Worm (Caenorhabditis elegans) whole organism, young adult: ENCODE data around the gene csn-6.

Experiments used
- ama-1 ChIP-seq, 3 experiments: fragments of 150-350 bp in 1 of 3; sonication (generic microtip) in 2 of 3; optimal IDR thresholded peaks; 2 replicates each; lab custom pipeline; 2014 to 2018; ENCODE audit warnings: missing biosample characterization in 2 of 3, missing genetic modification characterization in 2 of 3, missing genetic modification reagents in 2 of 3
- efl-1 ChIP-seq: fragments of 150-350 bp; optimal IDR thresholded peaks from 2 replicates; lab custom pipeline; 2014; ENCODE audit warnings: missing biosample characterization, missing genetic modification reagents, missing genetic modification characterization
- egrh-3 ChIP-seq: fragments of 200-800 bp; sonication (Bioruptor generic); IDR thresholded peaks from 2 replicates; pipeline ENCODE4 v1.3.6; 2022; ENCODE audit warnings: missing genetic modification reagents, missing genetic modification characterization, missing compliant biosample characterization
- lin-40 ChIP-seq: sonication (generic microtip); optimal IDR thresholded peaks from 2 replicates; lab custom pipeline; 2016; ENCODE audit warnings: missing genetic modification characterization, mild to moderate bottlenecking, missing compliant biosample characterization, missing genotype, missing genetic modification reagents
- nfya-1 ChIP-seq: sonication (generic microtip); optimal IDR thresholded peaks from 2 replicates; lab custom pipeline; 2017; ENCODE audit warnings: antibody characterized with exemption, missing compliant biosample characterization, missing genetic modification characterization, borderline replicate concordance; ENCODE audit not compliant: insufficient read depth
- nhr-179 ChIP-seq: sonication (generic microtip); optimal IDR thresholded peaks from 2 replicates; lab custom pipeline; 2016; ENCODE audit warnings: mild to moderate bottlenecking, missing genetic modification characterization, missing compliant biosample characterization
- snpc-4 ChIP-seq, 5 experiments: fragments of 150-350 bp in 1 of 5; sonication (generic microtip) in 4 of 5; optimal IDR thresholded peaks; 2 replicates each; lab custom pipeline; 2014 to 2018; ENCODE audit warnings: missing genetic modification characterization in 5 of 5, missing biosample characterization in 3 of 5, antibody characterized with exemption in 2 of 5, mild to moderate bottlenecking in 2 of 5, missing compliant biosample characterization in 2 of 5, missing genotype in 2 of 5, moderate library complexity in 2 of 5, missing genetic modification reagents in 1 of 5
- ztf-25 ChIP-seq: fragments of 200-800 bp; sonication (Bioruptor generic); IDR thresholded peaks from 2 replicates; pipeline ENCODE4 v1.3.6; 2022; ENCODE audit warnings: missing genetic modification reagents, missing genetic modification characterization, missing compliant biosample characterization

DNA sequence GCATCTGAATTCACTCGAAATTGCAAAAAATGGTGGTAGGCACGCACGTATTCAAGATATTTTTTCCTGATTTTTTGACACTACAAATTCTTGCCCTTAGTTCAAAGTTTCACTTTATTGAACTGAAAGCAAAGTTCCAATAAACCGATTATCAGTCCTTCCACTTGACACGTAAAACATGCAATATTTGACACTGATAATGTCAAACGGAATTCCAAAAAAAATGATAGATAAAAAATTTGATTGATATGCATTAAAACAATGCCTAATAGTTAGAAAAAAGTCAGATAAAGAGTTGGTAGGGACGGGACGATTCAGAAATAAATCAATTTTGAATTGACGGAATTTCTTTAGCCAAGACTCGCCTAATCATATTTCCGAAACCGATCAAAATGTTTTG is 26.4 kb downstream of the csn-6 start:
- no peak for TF ChIP-seq egrh-3 (GFP tag; lab: Robert Waterston, UW)
- TF ChIP-seq snpc-4 (GFP tag; optimal IDR thresholded peaks at IDR 0.05; lab: Kevin White, UChicago), result no peak
- TF ChIP-seq snpc-4 (tag; optimal IDR thresholded peaks at IDR 0.05; lab: Kevin White, UChicago), result no peak
- no peak for TF ChIP-seq nfya-1 (tag; lab: Kevin White, UChicago)
- TF ChIP-seq ama-1 (optimal IDR thresholded peaks at IDR 0.05; lab: Kevin White, UChicago), result no peak
- TF ChIP-seq ama-1 (GFP tag; optimal IDR thresholded peaks at IDR 0.05; lab: Kevin White, UChicago), result no peak
- no peak for TF ChIP-seq lin-40
- TF ChIP-seq nhr-179 (tag; lab: Kevin White, UChicago), result no peak
- TF ChIP-seq ztf-25 (GFP tag; lab: Robert Waterston, UW), result no peak
- no peak for TF ChIP-seq efl-1
